Worm (Caenorhabditis elegans) whole organism, L4 larva: ENCODE measurements around the gene ptr-1.
A peak's percentile ranks its signal among the peaks of the same experiment; 100 is the strongest.

Source experiments
- aha-1 ChIP-seq: fragments of 150-350 bp; peaks from one replicate; lab custom pipeline; 2014; ENCODE audit warnings: missing biosample characterization, missing genetic modification characterization
- attf-4 ChIP-seq: sonication (generic microtip); optimal IDR thresholded peaks from 3 replicates; lab custom pipeline; 2017; ENCODE audit warnings: missing biosample characterization, missing genetic modification characterization
- ces-1 ChIP-seq: fragments of 150-350 bp; sonication (generic microtip); optimal IDR thresholded peaks from 4 replicates; lab custom pipeline; 2014; ENCODE audit warnings: missing biosample characterization, missing genetic modification reagents, missing genetic modification characterization
- cey-2 ChIP-seq: sonication (generic microtip); optimal IDR thresholded peaks from 3 replicates; lab custom pipeline; 2017; ENCODE audit warnings: missing genetic modification characterization, mild to moderate bottlenecking, missing compliant biosample characterization, antibody characterized with exemption, borderline replicate concordance; ENCODE audit not compliant: insufficient read depth
- daf-12 ChIP-seq: fragments of 150-350 bp; optimal IDR thresholded peaks from 2 replicates; lab custom pipeline; 2014; ENCODE audit warnings: missing biosample characterization, missing genetic modification reagents, missing genetic modification characterization
- dmd-6 ChIP-seq: fragments of 200-800 bp; sonication (Bioruptor generic); IDR thresholded peaks from 2 replicates; pipeline ENCODE4 v1.3.6; 2022; ENCODE audit warnings: missing genetic modification reagents, missing genetic modification characterization, missing compliant biosample characterization
- dmd-9 ChIP-seq: fragments of 200-800 bp; sonication (Bioruptor generic); IDR thresholded peaks from 2 replicates; pipeline ENCODE4 v1.3.6; 2022; ENCODE audit warnings: missing genetic modification reagents, missing genetic modification characterization, missing compliant biosample characterization
- dpl-1 ChIP-seq: fragments of 150-350 bp; optimal IDR thresholded peaks from 2 replicates; lab custom pipeline; 2014; ENCODE audit warnings: missing biosample characterization, missing genetic modification reagents, missing genetic modification characterization
- egl-27 ChIP-seq: sonication (generic microtip); optimal IDR thresholded peaks from 3 replicates; lab custom pipeline; 2017; ENCODE audit warnings: missing biosample characterization, missing genetic modification reagents, missing genetic modification characterization
- hlh-11 ChIP-seq: fragments of 200-800 bp; sonication (Bioruptor generic); optimal IDR thresholded peaks from 2 replicates; lab custom pipeline; 2018; ENCODE audit warnings: mild to moderate bottlenecking, missing genetic modification characterization, missing compliant biosample characterization
- hlh-30 ChIP-seq: sonication (generic microtip); optimal IDR thresholded peaks from 2 replicates; lab custom pipeline; 2017; ENCODE audit warnings: antibody characterized with exemption, mild to moderate bottlenecking, missing genetic modification characterization, missing compliant biosample characterization; ENCODE audit not compliant: insufficient read depth
- lim-7 ChIP-seq: fragments of 200-800 bp; sonication (Bioruptor generic); IDR thresholded peaks from 2 replicates; pipeline ENCODE4 v1.3.6; 2022; ENCODE audit warnings: missing genetic modification characterization, missing compliant biosample characterization
- lin-1 ChIP-seq: fragments of 200-800 bp; sonication (Bioruptor generic); IDR thresholded peaks from 2 replicates; pipeline ENCODE4 v1.3.6; 2022; ENCODE audit warnings: missing genetic modification reagents, missing genetic modification characterization, missing compliant biosample characterization
- lin-15B ChIP-seq: fragments of 150-350 bp; sonication (generic microtip); optimal IDR thresholded peaks from 3 replicates; lab custom pipeline; 2014; ENCODE audit warnings: missing biosample characterization, missing genetic modification characterization
- madf-9 ChIP-seq: fragments of 200-800 bp; sonication (Bioruptor generic); conservative IDR thresholded peaks from 2 replicates; pipeline ENCODE4 v1.3.6; 2022; ENCODE audit warnings: missing genetic modification reagents, missing genetic modification characterization, missing compliant biosample characterization
- mdl-1 ChIP-seq, 2 experiments: fragments of 150-350 bp in 1 of 2; sonication (generic microtip) in 1 of 2; optimal IDR thresholded peaks; 2 replicates each; lab custom pipeline; 2014 to 2017; ENCODE audit warnings: missing biosample characterization in 2 of 2, missing genetic modification characterization in 2 of 2
- mdt-29 ChIP-seq: fragments of 200-800 bp; sonication (Bioruptor generic); IDR thresholded peaks from 2 replicates; pipeline ENCODE4 v1.3.6; 2022; ENCODE audit warnings: missing genetic modification reagents, missing genetic modification characterization, missing compliant biosample characterization
- mes-2 ChIP-seq: sonication (generic microtip); optimal IDR thresholded peaks from 2 replicates; lab custom pipeline; 2016; ENCODE audit warnings: missing genotype, mild to moderate bottlenecking, missing genetic modification characterization, missing compliant biosample characterization; ENCODE audit not compliant: poor library complexity, severe bottlenecking
- mxl-3 ChIP-seq: fragments of 200-800 bp; sonication (Bioruptor generic); optimal IDR thresholded peaks from 2 replicates; lab custom pipeline; 2018; ENCODE audit warnings: mild to moderate bottlenecking, missing genetic modification characterization, missing compliant biosample characterization
- nhr-10 ChIP-seq: fragments of 150-350 bp; optimal IDR thresholded peaks from 2 replicates; lab custom pipeline; 2014; ENCODE audit warnings: missing biosample characterization, missing genetic modification characterization
- nhr-102 ChIP-seq: sonication (generic microtip); optimal IDR thresholded peaks from 2 replicates; lab custom pipeline; 2016; ENCODE audit warnings: mild to moderate bottlenecking, missing genetic modification characterization, moderate library complexity, missing compliant biosample characterization
- nhr-237 ChIP-seq: sonication (generic microtip); optimal IDR thresholded peaks from 2 replicates; lab custom pipeline; 2017; ENCODE audit warnings: missing biosample characterization, missing genetic modification characterization
- nhr-28 ChIP-seq: fragments of 150-350 bp; optimal IDR thresholded peaks from 2 replicates; lab custom pipeline; 2014; ENCODE audit warnings: missing biosample characterization, missing genetic modification characterization
- nhr-42 ChIP-seq: fragments of 200-800 bp; sonication (Bioruptor generic); IDR thresholded peaks from 2 replicates; pipeline ENCODE4 v1.3.6; 2022; ENCODE audit warnings: missing genetic modification characterization, missing compliant biosample characterization
- nhr-48 ChIP-seq: sonication (generic microtip); optimal IDR thresholded peaks from 2 replicates; lab custom pipeline; 2016; ENCODE audit warnings: mild to moderate bottlenecking, missing genetic modification characterization, missing compliant biosample characterization
- nhr-6 ChIP-seq: fragments of 150-350 bp; optimal IDR thresholded peaks from 2 replicates; lab custom pipeline; 2014; ENCODE audit warnings: missing biosample characterization, missing genetic modification characterization
- pha-4 ChIP-seq, 2 experiments: fragments of 150-350 bp in 1 of 2; fragments of 200-800 bp in 1 of 2; sonication (Bioruptor generic) in 1 of 2; IDR thresholded peaks in 1 of 2; optimal IDR thresholded peaks in 1 of 2; 2 replicates each; pipeline versions ENCODE4 v1.3.6 to Lab custom; 2014 to 2022; ENCODE audit warnings: missing genetic modification characterization in 2 of 2, missing genetic modification reagents in 2 of 2, missing biosample characterization in 1 of 2, missing compliant biosample characterization in 1 of 2
- php-3 ChIP-seq: fragments of 200-800 bp; sonication (Bioruptor generic); IDR thresholded peaks from 2 replicates; pipeline ENCODE4 v1.3.6; 2022; ENCODE audit warnings: missing genetic modification reagents, missing genetic modification characterization, missing compliant biosample characterization
- pqm-1 ChIP-seq: sonication (generic microtip); optimal IDR thresholded peaks from 2 replicates; lab custom pipeline; 2017; ENCODE audit warnings: missing biosample characterization, missing genetic modification characterization
- set-16 ChIP-seq: fragments of 200-800 bp; sonication (Bioruptor generic); IDR thresholded peaks from 2 replicates; pipeline ENCODE4 v1.3.6; 2022; ENCODE audit warnings: missing genetic modification reagents, missing genetic modification characterization, missing compliant biosample characterization
- snpc-4 ChIP-seq: fragments of 150-350 bp; optimal IDR thresholded peaks from 2 replicates; lab custom pipeline; 2014; ENCODE audit warnings: missing biosample characterization, missing genetic modification characterization
- spr-1 ChIP-seq: sonication (generic microtip); optimal IDR thresholded peaks from 2 replicates; lab custom pipeline; 2016; ENCODE audit warnings: mild to moderate bottlenecking, missing genetic modification characterization, missing compliant biosample characterization
- tra-1 ChIP-seq: fragments of 200-800 bp; sonication (Bioruptor generic); IDR thresholded peaks from 2 replicates; pipeline ENCODE4 v1.3.6; 2022; ENCODE audit warnings: missing genetic modification reagents, missing genetic modification characterization, missing compliant biosample characterization
- unc-39 ChIP-seq: sonication (generic microtip); optimal IDR thresholded peaks from 2 replicates; lab custom pipeline; 2017; ENCODE audit warnings: missing biosample characterization, missing genetic modification characterization
- unc-62 ChIP-seq, 3 experiments: fragments of 150-350 bp in 1 of 3; sonication (generic microtip); optimal IDR thresholded peaks in 2 of 3; peaks in 1 of 3; 1 replicate in 1 of 3; 2 replicates in 2 of 3; lab custom pipeline; 2014 to 2017; ENCODE audit warnings: missing biosample characterization in 3 of 3, missing genetic modification characterization in 3 of 3, missing genetic modification reagents in 3 of 3, missing genotype in 1 of 3
- ztf-11 ChIP-seq: fragments of 150-350 bp; optimal IDR thresholded peaks from 2 replicates; lab custom pipeline; 2014; ENCODE audit warnings: missing biosample characterization, missing genetic modification characterization

ptr-1 gene

ce11 chrV:9152339-9152738 is 29.2 kb downstream of the ptr-1 start (continued):
- no peak for TF ChIP-seq spr-1 (tag; lab: Kevin White, UChicago)
- TF ChIP-seq, all 104 proteins: peak for 0

ce11 chrV:9148151-9148550 is 33.4 kb downstream of the ptr-1 start:
- TF ChIP-seq egl-27 (tag; lab: Kevin White, UChicago) (no peak), lin-15B (tag; lab: Kevin White, UChicago) (no peak), nhr-102 (tag; lab: Kevin White, UChicago) (no peak), madf-9 (GFP tag; lab: Robert Waterston, UW) (no peak), mdt-29 (GFP tag; lab: Robert Waterston, UW) (no peak), unc-39 (no peak), nhr-237 (tag; lab: Kevin White, UChicago) (no peak), lim-7 (no peak)

- TF ChIP-seq dmd-6 (peak; percentile 25; the same call in 1 of the 2 replicates), hlh-30 (peak; percentile 42), php-3 (GFP tag; lab: Robert Waterston, UW) (no peak), unc-62 (GFP tag; optimal IDR thresholded peaks at IDR 0.05 in 1 of 2; lab: Kevin White, UChicago) (peak in 1 of 2 experiments; percentile 95), unc-62 (tag; optimal IDR thresholded peaks at IDR 0.05; lab: Kevin White, UChicago) (no peak), snpc-4 (no peak), nhr-48 (tag; lab: Kevin White, UChicago) (peak; percentile 37), cey-2 (tag; lab: Kevin White, UChicago) (no peak), dmd-9 (GFP tag; lab: Robert Waterston, UW) (no peak), nhr-42 (GFP tag; lab: Robert Waterston, UW) (no peak), nhr-28 (tag; lab: Kevin White, UChicago) (peak; percentile 5), aha-1 (tag; lab: Kevin White, UChicago) (no peak), ztf-11 (tag; lab: Kevin White, UChicago) (no peak), hlh-11 (tag; lab: Kevin White, UChicago) (peak; percentile 35), mxl-3 (GFP tag; lab: Kevin White, UChicago) (peak; percentile 56)
Measured at ce11 chrV:9146849-9147557, 34.5 kb downstream of the ptr-1 start, which contains the start of gene spl-2. Gene spl-2 (minus strand): TSS chrV:9146899.

ce11 chrV:9146196-9146595 is 35.3 kb downstream of the ptr-1 start:
- no peak for TF ChIP-seq pha-4 (GFP tag; IDR thresholded peaks at IDR 0.05; lab: Robert Waterston, UW)
- no peak for TF ChIP-seq pha-4 (tag; optimal IDR thresholded peaks at IDR 0.05; lab: Kevin White, UChicago)
- peak; percentile 3 for TF ChIP-seq nhr-28 (tag; lab: Kevin White, UChicago)
- no peak for TF ChIP-seq attf-4
- no peak for TF ChIP-seq lin-1 (GFP tag; lab: Robert Waterston, UW)
- no peak for TF ChIP-seq nhr-6
- TF ChIP-seq hlh-11 (tag; lab: Kevin White, UChicago): peak; percentile 38
- TF ChIP-seq daf-12 (tag; lab: Kevin White, UChicago): no peak
- TF ChIP-seq dmd-6: peak; percentile 75
- no peak for TF ChIP-seq cey-2 (tag; lab: Kevin White, UChicago)
- no peak for TF ChIP-seq mes-2 (tag; lab: Kevin White, UChicago)
- TF ChIP-seq tra-1 (GFP tag; lab: Robert Waterston, UW): 0 out of 2 replicates have a peak, but pooled peaks have one; percentile 17
- no peak for TF ChIP-seq mdl-1 (tag; optimal IDR thresholded peaks at IDR 0.05; lab: Kevin White, UChicago)
- TF ChIP-seq nhr-10 (tag; lab: Kevin White, UChicago): no peak
- no peak for TF ChIP-seq ces-1 (GFP tag; lab: Kevin White, UChicago)
- peak; percentile 23 for TF ChIP-seq pqm-1
- no peak for TF ChIP-seq set-16 (GFP tag; lab: Robert Waterston, UW)
- TF ChIP-seq ztf-11 (tag; lab: Kevin White, UChicago): no peak
- no peak for TF ChIP-seq dpl-1 (GFP tag; lab: Kevin White, UChicago)
